Worm (Caenorhabditis elegans): ENCODE measurements around the gene gst-28.

DNA sequence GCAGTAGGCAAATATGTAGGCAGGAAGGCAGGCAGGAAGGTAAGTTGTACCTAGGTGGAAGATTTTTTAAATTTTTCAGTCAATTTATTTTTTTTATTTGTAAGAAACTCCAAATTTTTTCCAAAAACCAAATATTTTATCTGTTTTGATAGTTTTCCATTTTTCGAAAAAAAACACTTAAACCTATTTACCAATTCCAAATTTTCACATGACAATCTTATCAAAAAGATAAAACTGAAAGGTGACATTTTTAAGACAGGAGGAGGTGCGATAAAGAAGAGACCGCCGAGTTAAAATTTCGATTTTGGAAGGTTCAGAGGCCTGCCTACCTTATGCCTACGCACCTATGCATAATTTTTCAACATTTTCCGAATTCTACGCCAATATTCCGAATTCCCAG lies 23.6 kb upstream of the gst-28 start:
- TF ChIP-seq ceh-36 (tag; optimal IDR thresholded peaks at IDR 0.05) (no peak), tra-4 (tag; optimal IDR thresholded peaks at IDR 0.05) (no peak)

All from whole organism, early embryonic.